Worm (Caenorhabditis elegans): ENCODE measurements around the gene F52D10.2.

- no peak for TF ChIP-seq nhr-77 (tag; optimal IDR thresholded peaks at IDR 0.05)
- no peak for TF ChIP-seq ceh-28 (tag; optimal IDR thresholded peaks at IDR 0.05)
- TF ChIP-seq ZK546.5 (tag; optimal IDR thresholded peaks at IDR 0.05), result no peak
- no peak for TF ChIP-seq nhr-25 (tag; optimal IDR thresholded peaks at IDR 0.05; ENCODE audit: borderline replicate concordance, insufficient read depth)
- TF ChIP-seq nhr-10 (tag; optimal IDR thresholded peaks at IDR 0.05), result no peak
- TF ChIP-seq ama-1 (optimal IDR thresholded peaks at IDR 0.05), result no peak
- no peak for TF ChIP-seq ztf-11 (tag; optimal IDR thresholded peaks at IDR 0.05)
- no peak for TF ChIP-seq lin-1 (GFP tag; IDR thresholded peaks at IDR 0.05)
- TF ChIP-seq saeg-2 (GFP tag; IDR thresholded peaks at IDR 0.05), result no peak
- peak; percentile 83; the same call in 1 of the 2 replicates for TF ChIP-seq tag-97 (GFP tag; IDR thresholded peaks at IDR 0.05)
- no peak for TF ChIP-seq ceh-82 (tag; optimal IDR thresholded peaks at IDR 0.05)
These were observed 39.7 kb downstream of the F52D10.2 start for ce11 chrX:11551808-11552207.

All from whole organism, L4 larva.